Fruit fly (Drosophila melanogaster): Measurements from ENCODE around the gene Or33a.

dm6 chr2L:11935881-11936280 is 1.6 kb downstream of the Or33a start, which contains the start of gene Or33b:
- TF ChIP-seq CTCF (optimal IDR thresholded peaks at IDR 0.05), result no peak
- TF ChIP-seq CG8478 (optimal IDR thresholded peaks at IDR 0.05), result no peak

Data from S2 (cell line).